Fruit fly (Drosophila melanogaster): Measurements from ENCODE around the gene Pex16.

Gene Pex16

DNA sequence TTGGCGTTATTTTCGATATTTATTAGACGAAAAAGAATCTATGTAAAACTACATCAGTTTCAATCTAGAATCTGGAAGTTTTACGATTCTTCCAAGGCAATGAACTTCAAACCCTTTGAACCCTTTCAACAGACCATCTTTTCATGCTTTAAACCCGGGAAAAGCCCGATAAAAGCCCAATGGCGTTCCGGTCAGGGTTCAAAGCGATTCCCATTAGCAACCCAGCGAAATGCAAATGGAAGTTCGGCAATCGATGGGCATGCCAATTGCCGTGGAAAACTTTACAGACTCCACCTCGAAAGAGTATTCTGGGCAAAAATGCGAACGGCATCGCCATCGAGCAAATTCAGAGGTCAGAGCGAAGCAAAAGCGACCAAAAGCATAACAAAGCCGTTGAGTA is 45.6 kb downstream of the Pex16 start (continued):
- TF ChIP-seq esn (GFP tag; optimal IDR thresholded peaks at IDR 0.05) (no peak), Hr39 (GFP tag; optimal IDR thresholded peaks at IDR 0.05) (no peak), fkh (GFP tag; optimal IDR thresholded peaks at IDR 0.05) (no peak), Ets21C (GFP tag; optimal IDR thresholded peaks at IDR 0.05) (no peak)

DNA sequence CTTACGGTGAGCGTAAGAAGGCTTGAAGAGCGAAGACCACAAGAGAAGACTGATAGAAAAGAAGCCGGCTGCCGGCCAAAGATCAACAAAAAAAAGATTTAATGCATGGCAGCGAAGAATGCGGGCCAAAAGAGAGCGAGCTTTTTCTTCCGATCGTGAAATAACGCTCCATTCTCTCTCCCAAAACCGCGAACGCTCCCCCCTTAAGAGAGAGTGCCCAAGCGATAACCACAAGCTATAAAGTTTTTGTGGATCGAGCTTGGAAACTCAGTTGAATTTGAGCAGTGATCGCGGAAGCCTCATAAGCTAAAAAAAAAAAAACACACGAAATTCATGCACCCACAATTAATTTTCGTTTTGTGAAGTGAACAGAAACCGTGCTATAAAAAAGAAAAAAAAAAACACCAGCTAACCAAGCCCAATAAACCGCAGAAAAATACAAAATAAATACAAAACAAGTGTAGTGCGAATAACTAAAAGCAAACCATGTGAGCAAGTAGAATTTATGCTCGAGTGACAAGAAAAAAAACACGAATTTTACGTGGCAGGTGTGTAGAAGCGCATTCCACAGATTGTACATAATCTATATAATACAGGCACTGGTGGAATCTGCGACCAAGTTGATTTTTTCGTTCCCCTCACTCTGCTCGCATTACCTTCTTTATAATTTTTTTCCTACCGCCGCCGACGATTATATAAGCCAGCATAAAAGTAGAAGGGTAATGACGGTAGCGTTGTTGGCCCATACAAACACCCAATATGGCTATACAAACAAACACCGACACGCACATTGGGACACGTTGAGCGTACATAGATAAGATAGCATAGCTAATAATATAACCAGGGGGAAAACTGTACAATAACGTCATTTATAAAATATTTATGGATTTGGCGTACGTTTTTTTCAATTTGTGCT is 47.5 kb downstream of the Pex16 start, which contains the start of gene CG13252:
Gene CG13252, plus strand, starts transcription at position 269 of the 916 bp plus-strand sequence.
- TF ChIP-seq CG32006 (GFP tag; optimal IDR thresholded peaks at IDR 0.05) (no peak), CG3032 (tag; optimal IDR thresholded peaks at IDR 0.05) (no peak), CG9139 (GFP tag; optimal IDR thresholded peaks at IDR 0.05) (peak; percentile 35), CG8632 (GFP tag; optimal IDR thresholded peaks at IDR 0.05) (peak; percentile 35), CG6854 (GFP tag; optimal IDR thresholded peaks at IDR 0.05) (peak; percentile 54), Eip78C (GFP tag) (peak; percentile 73), CG6808 (GFP tag; optimal IDR thresholded peaks at IDR 0.05) (peak; percentile 7), OdsH (GFP tag; optimal IDR thresholded peaks at IDR 0.05) (no peak), cyc (GFP tag; optimal IDR thresholded peaks at IDR 0.05) (no peak), CG6792 (GFP tag; optimal IDR thresholded peaks at IDR 0.05) (no peak), CG16779 (tag; optimal IDR thresholded peaks at IDR 0.05) (peak; percentile 17), CG3919 (GFP tag; optimal IDR thresholded peaks at IDR 0.05) (peak; percentile 41), Lpt (GFP tag; optimal IDR thresholded peaks at IDR 0.05) (peak; percentile 43), spab (GFP tag; optimal IDR thresholded peaks at IDR 0.05) (no peak), Hr39 (GFP tag; optimal IDR thresholded peaks at IDR 0.05) (no peak), Sox15 (GFP tag; optimal IDR thresholded peaks at IDR 0.05) (no peak), svp (GFP tag) (peak; percentile 98), fkh (GFP tag; optimal IDR thresholded peaks at IDR 0.05) (peak; percentile 89), CG31627 (GFP tag; optimal IDR thresholded peaks at IDR 0.05) (no peak), ss (GFP tag; optimal IDR thresholded peaks at IDR 0.05) (peak; percentile 38 to 42), CG34406 (GFP tag; optimal IDR thresholded peaks at IDR 0.05) (peak; percentile 13), lz (GFP tag; optimal IDR thresholded peaks at IDR 0.05) (no peak), Sox14 (GFP tag; optimal IDR thresholded peaks at IDR 0.05) (no peak), Hr4 (GFP tag; optimal IDR thresholded peaks at IDR 0.05) (no peak), esn (GFP tag; optimal IDR thresholded peaks at IDR 0.05) (peak; percentile 26), Met (GFP tag; optimal IDR thresholded peaks at IDR 0.05) (no peak), CG15336 (GFP tag; IDR thresholded peaks at IDR 0.05) (peak; percentile 44; the same call in 1 of the 2 replicates), net (GFP tag; optimal IDR thresholded peaks at IDR 0.05) (peak; percentile 22), Ets96B (tag; optimal IDR thresholded peaks at IDR 0.05) (peak; percentile 7), CG8119 (GFP tag; IDR thresholded peaks at IDR 0.05) (peak; percentile 36; the same call in 1 of the 3 replicates), Sox102F (GFP tag; optimal IDR thresholded peaks at IDR 0.05) (peak; percentile 38), eg (GFP tag; IDR thresholded peaks at IDR 0.05) (peak; percentile 63; the same call in 2 of the 3 replicates), CG6163 (GFP tag; IDR thresholded peaks at IDR 0.05) (peak; percentile 44; the same call in 2 of the 3 replicates), CG4318 (GFP tag; optimal IDR thresholded peaks at IDR 0.05) (no peak), dsx (GFP tag; optimal IDR thresholded peaks at IDR 0.05; ENCODE audit: poor library complexity, severe bottlenecking) (peak; percentile 4), topi (GFP tag; optimal IDR thresholded peaks at IDR 0.05) (peak; percentile 11), CG6276 (GFP tag; optimal IDR thresholded peaks at IDR 0.05) (peak; percentile 47), vri (GFP tag; optimal IDR thresholded peaks at IDR 0.05) (peak; percentile 60)

Data from whole organism, prepupa.